Fruit fly (Drosophila melanogaster) whole organism, adult: ENCODE measurements around the gene CG33510.

Source experiments
- CG11617 ChIP-seq: fragments of 200-800 bp; sonication (Bioruptor generic); optimal IDR thresholded peaks from 2 replicates; lab custom pipeline; 2017; ENCODE audit warnings: mild to moderate bottlenecking, missing biosample characterization, missing genetic modification reagents, missing genetic modification characterization
- CG12768 ChIP-seq: fragments of 200-800 bp; sonication (Bioruptor generic); optimal IDR thresholded peaks from 2 replicates; lab custom pipeline; 2017; ENCODE audit warnings: missing biosample characterization, missing genetic modification characterization, mild to moderate bottlenecking, moderate library complexity, missing genetic modification reagents
- CG14711 ChIP-seq: fragments of 200-800 bp; sonication (Bioruptor generic); optimal IDR thresholded peaks from 2 replicates; lab custom pipeline; 2018; ENCODE audit warnings: missing biosample characterization, mild to moderate bottlenecking, missing genetic modification characterization, moderate library complexity
- CG1620 ChIP-seq: fragments of 200-800 bp; sonication (Bioruptor generic); optimal IDR thresholded peaks from 2 replicates; lab custom pipeline; 2016; ENCODE audit warnings: missing biosample characterization, missing genetic modification characterization
- CG33017 ChIP-seq: fragments of 200-800 bp; sonication (Bioruptor generic); optimal IDR thresholded peaks from 2 replicates; lab custom pipeline; 2018; ENCODE audit warnings: missing biosample characterization, mild to moderate bottlenecking, missing genetic modification characterization, moderate library complexity
- CG5204 ChIP-seq: fragments of 200-800 bp; sonication (Bioruptor generic); optimal IDR thresholded peaks from 2 replicates; lab custom pipeline; 2016; ENCODE audit warnings: missing biosample characterization, missing genetic modification characterization
- CG7045 ChIP-seq: fragments of 200-800 bp; sonication (Bioruptor generic); optimal IDR thresholded peaks from 2 replicates; lab custom pipeline; 2017; ENCODE audit warnings: missing biosample characterization, mild to moderate bottlenecking, missing genetic modification characterization
- CG7101 ChIP-seq: fragments of 200-800 bp; sonication (Bioruptor generic); optimal IDR thresholded peaks from 2 replicates; lab custom pipeline; 2018; ENCODE audit warnings: missing biosample characterization, mild to moderate bottlenecking, missing genetic modification characterization, moderate library complexity
- Clk ChIP-seq: fragments of 200-800 bp; sonication (Bioruptor generic); optimal IDR thresholded peaks from 2 replicates; lab custom pipeline; 2017; ENCODE audit warnings: missing biosample characterization, missing genetic modification characterization
- Crg-1 ChIP-seq: fragments of 200-800 bp; sonication (Bioruptor generic); optimal IDR thresholded peaks from 2 replicates; lab custom pipeline; 2016; ENCODE audit warnings: missing biosample characterization, missing genetic modification characterization
- Hr96 ChIP-seq: fragments of 200-800 bp; sonication (Bioruptor generic); optimal IDR thresholded peaks from 2 replicates; lab custom pipeline; 2016; ENCODE audit warnings: missing biosample characterization, missing genetic modification characterization
- Mnt ChIP-seq: fragments of 200-800 bp; sonication (Bioruptor generic); optimal IDR thresholded peaks from 2 replicates; lab custom pipeline; 2016; ENCODE audit warnings: missing biosample characterization, mild to moderate bottlenecking, missing genetic modification characterization
- bab1 ChIP-seq: fragments of 200-800 bp; sonication (Bioruptor generic); optimal IDR thresholded peaks from 3 replicates; lab custom pipeline; 2019; ENCODE audit warnings: missing biosample characterization, mild to moderate bottlenecking, missing genetic modification characterization, moderate library complexity
- cic ChIP-seq: fragments of 200-800 bp; sonication (Bioruptor generic); optimal IDR thresholded peaks from 2 replicates; lab custom pipeline; 2017; ENCODE audit warnings: missing biosample characterization, mild to moderate bottlenecking, missing genetic modification characterization, moderate library complexity
- cnc ChIP-seq, 2 experiments: fragments of >200 bp; optimal IDR thresholded peaks; 2 replicates each; lab custom pipeline; 2017
- kay ChIP-seq: fragments of 200-800 bp; sonication (Bioruptor generic); peaks from one replicate; lab custom pipeline; 2016; ENCODE audit warnings: missing biosample characterization, missing genetic modification characterization, borderline replicate concordance
- ovo ChIP-seq: fragments of 200-800 bp; sonication (Bioruptor generic); optimal IDR thresholded peaks from 2 replicates; lab custom pipeline; 2016; ENCODE audit warnings: missing biosample characterization, missing genetic modification characterization
- pad ChIP-seq: fragments of 200-800 bp; sonication (Bioruptor generic); optimal IDR thresholded peaks from 3 replicates; lab custom pipeline; 2017; ENCODE audit warnings: missing biosample characterization, missing genetic modification characterization, mild to moderate bottlenecking, moderate library complexity, missing genetic modification reagents
- tj ChIP-seq: fragments of 200-800 bp; sonication (Bioruptor generic); optimal IDR thresholded peaks from 3 replicates; lab custom pipeline; 2017; ENCODE audit warnings: missing biosample characterization, mild to moderate bottlenecking, missing genetic modification characterization, moderate library complexity
- toe ChIP-seq: fragments of 200-800 bp; sonication (Bioruptor generic); optimal IDR thresholded peaks from 2 replicates; lab custom pipeline; 2016; ENCODE audit warnings: missing biosample characterization, missing genetic modification characterization

Gene CG33510

DNA sequence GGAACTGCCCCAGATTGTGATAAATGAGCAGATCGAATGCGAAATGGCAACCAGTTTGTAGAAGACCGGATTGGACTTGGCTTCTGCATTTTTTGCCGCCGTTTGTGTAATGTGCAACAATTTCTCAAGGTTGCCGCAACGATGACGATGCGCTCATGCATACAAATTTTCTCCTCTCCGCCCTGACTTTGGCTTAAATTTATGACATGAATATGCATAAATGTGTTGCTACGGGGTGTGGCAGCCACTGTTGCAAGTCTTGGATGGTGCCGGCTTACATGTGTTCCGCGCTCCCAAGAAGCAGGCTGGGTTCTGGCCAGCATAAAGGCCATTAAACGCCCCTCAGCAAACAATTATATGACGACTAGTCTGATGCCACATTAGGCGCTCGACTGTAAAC is 22.5 kb downstream of the CG33510 start:
- TF ChIP-seq CG7045, result no peak
- TF ChIP-seq Crg-1 (GFP tag; lab: Kevin White, UChicago), result no peak
- TF ChIP-seq Hr96 (GFP tag; lab: Kevin White, UChicago), result no peak
- no peak for TF ChIP-seq ovo (GFP tag; lab: Kevin White, UChicago)
- no peak for TF ChIP-seq CG5204 (GFP tag; lab: Kevin White, UChicago)
- no peak for TF ChIP-seq kay (GFP tag; lab: Kevin White, UChicago)

DNA sequence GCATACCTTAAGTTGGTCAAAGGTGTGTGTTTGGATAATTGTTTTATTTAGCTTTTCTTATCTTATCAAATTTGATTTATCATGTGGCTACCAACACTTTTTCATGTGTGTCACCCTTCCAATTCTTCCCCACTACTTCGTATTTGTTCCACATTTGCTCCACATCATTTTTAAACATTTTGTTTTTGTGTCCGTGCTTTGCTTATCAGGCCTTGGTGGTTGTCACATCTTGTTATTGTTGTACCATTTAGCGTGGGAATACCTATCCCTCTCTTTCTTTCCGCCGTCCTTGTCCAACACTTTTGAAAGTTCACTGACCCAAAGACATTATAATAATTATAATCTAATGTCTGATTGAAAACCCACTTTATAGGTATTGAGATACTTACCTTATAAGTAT is 30.5 kb downstream of the CG33510 start:
- TF ChIP-seq CG5204 (GFP tag; lab: Kevin White, UChicago), result no peak
- TF ChIP-seq CG11617 (GFP tag; lab: Kevin White, UChicago), result no peak
- TF ChIP-seq kay (GFP tag; lab: Kevin White, UChicago), result peak; percentile 62

DNA sequence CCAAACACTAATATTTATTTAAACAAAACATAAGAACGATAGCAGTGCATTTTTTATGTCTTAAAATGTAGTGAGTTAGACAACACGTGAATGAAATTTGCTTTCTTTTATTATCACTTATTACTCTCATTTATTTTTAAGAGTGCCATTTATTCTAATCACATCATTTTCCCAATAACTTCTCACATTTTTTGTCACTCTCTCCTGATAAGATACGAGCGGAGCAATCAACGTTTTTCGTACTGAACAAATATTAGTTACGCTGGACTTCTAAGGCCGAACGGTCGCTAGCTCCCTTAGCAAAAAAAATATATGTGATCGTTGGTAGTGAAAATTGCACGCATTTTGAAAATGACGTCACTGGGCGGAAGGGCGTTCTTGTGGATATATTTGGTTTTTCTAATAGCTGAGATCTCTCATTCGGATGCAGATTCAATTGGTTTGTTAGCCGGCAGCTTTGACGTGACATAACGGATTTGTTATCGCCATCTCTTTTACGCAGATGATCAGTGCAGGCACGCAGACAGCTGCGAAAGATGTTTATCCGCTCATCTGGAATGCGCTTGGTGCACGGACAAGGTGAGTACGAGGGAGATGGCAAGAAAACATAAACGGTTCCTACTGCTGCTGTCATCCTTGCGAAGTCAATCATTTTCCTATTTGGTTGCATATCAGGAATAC is 31.2 kb downstream of the CG33510 start, which contains the start of gene Itgbn:
Gene Itgbn, plus strand, starts transcription at position 251 of the 681 bp plus-strand sequence.
- TF ChIP-seq Mnt (GFP tag; lab: Kevin White, UChicago) (peak; percentile 48), cic (GFP tag; lab: Kevin White, UChicago) (no peak)

DNA sequence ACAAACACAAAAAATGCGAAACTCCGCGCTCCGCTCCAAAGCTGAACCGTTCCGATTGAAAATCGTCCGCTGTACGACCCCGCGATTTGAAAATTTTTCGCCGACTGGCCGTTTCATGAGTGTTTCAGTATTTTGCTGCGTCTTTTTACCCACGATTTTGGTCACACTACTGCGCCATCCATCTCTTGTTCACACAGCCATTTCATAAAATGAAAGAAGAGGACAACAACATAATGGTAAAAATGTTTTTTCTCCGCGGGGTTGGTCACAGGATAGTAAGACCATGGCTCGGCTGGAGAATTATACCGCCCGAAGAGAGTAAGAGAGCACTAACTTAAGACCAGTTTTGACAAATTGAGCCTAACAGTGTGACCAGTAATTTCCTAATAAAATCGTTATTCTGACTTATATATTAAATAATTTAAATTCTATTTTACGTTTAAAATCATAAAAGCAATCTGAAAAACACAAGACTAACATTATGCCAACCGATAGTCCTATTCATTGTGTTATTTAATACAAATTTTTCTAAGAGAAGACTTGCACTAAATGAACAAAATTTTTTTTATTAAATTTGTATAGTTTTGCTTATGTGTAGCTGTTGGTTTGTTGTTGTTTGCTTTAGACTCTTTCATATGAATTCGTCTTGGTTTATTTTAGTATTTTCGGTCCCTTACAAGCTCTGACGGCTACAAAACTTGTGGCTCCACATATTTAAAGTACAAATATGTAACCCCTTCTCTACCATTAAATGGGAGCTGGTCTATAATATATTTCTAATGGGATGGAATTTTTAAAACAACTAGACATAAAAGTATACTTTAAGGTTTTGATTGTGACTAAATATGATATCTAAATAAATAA is 32.0 kb downstream of the CG33510 start, which contains the start of gene CG42238:
Gene CG42238, minus strand, starts transcription at position 292 of the 864 bp plus-strand sequence.
- TF ChIP-seq CG7101 (tag; lab: Kevin White, UChicago) (no peak), tj (GFP tag; lab: Kevin White, UChicago) (peak; percentile 63), CG33017 (tag; lab: Kevin White, UChicago) (no peak), CG12768 (GFP tag; lab: Kevin White, UChicago) (no peak), toe (GFP tag; lab: Kevin White, UChicago) (no peak), pad (GFP tag; lab: Kevin White, UChicago) (no peak), Clk (GFP tag; lab: Kevin White, UChicago) (no peak), Mnt (GFP tag; lab: Kevin White, UChicago) (no peak), kay (GFP tag; lab: Kevin White, UChicago) (no peak), CG1620 (GFP tag; lab: Kevin White, UChicago) (peak; percentile 42), bab1 (peak; percentile 45), cnc (optimal IDR thresholded peaks at IDR 0.05; lab: Kevin White, UChicago) (no peak), CG11617 (GFP tag; lab: Kevin White, UChicago) (no peak), ovo (GFP tag; lab: Kevin White, UChicago) (no peak), CG7045 (no peak), Crg-1 (GFP tag; lab: Kevin White, UChicago) (peak; percentile 33), CG5204 (GFP tag; lab: Kevin White, UChicago) (no peak), Hr96 (GFP tag; lab: Kevin White, UChicago) (no peak), cic (GFP tag; lab: Kevin White, UChicago) (no peak), CG14711 (no peak)

DNA sequence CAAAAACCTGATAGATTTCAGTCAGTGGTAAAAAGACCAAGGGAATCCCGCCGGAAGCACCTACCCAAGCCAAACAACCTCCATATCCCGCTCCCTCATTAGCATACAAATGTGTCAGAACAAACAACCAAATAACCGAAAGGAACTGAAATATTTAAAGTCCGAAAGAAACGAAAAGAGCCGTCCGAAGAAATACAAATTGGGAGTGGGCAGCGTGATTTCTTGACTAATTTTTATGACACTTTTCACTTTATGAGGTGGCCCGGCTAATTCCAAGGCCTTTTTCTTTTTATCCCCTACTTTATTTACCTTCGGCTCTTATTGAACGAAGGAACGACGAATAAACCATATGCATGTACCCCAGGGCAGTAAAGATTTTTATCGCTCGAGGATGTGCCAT is 43.4 kb downstream of the CG33510 start:
- no peak for TF ChIP-seq pad (GFP tag; lab: Kevin White, UChicago)
- TF ChIP-seq CG7045, result no peak
- no peak for TF ChIP-seq kay (GFP tag; lab: Kevin White, UChicago)
- TF ChIP-seq tj (GFP tag; lab: Kevin White, UChicago), result no peak
- no peak for TF ChIP-seq bab1
- no peak for TF ChIP-seq CG11617 (GFP tag; lab: Kevin White, UChicago)
- no peak for TF ChIP-seq Mnt (GFP tag; lab: Kevin White, UChicago)
- no peak for TF ChIP-seq CG12768 (GFP tag; lab: Kevin White, UChicago)
- no peak for TF ChIP-seq ovo (GFP tag; lab: Kevin White, UChicago)
- no peak for TF ChIP-seq cic (GFP tag; lab: Kevin White, UChicago)
- no peak for TF ChIP-seq Crg-1 (GFP tag; lab: Kevin White, UChicago)
- TF ChIP-seq Hr96 (GFP tag; lab: Kevin White, UChicago), result no peak
- TF ChIP-seq CG7101 (tag; lab: Kevin White, UChicago), result no peak
- TF ChIP-seq CG33017 (tag; lab: Kevin White, UChicago), result no peak
- no peak for TF ChIP-seq Clk (GFP tag; lab: Kevin White, UChicago)
- TF ChIP-seq cnc (optimal IDR thresholded peaks at IDR 0.05; lab: Kevin White, UChicago), result no peak
- no peak for TF ChIP-seq CG1620 (GFP tag; lab: Kevin White, UChicago)
- TF ChIP-seq CG5204 (GFP tag; lab: Kevin White, UChicago), result no peak
- TF ChIP-seq CG14711, result no peak
- TF ChIP-seq toe (GFP tag; lab: Kevin White, UChicago), result no peak

DNA sequence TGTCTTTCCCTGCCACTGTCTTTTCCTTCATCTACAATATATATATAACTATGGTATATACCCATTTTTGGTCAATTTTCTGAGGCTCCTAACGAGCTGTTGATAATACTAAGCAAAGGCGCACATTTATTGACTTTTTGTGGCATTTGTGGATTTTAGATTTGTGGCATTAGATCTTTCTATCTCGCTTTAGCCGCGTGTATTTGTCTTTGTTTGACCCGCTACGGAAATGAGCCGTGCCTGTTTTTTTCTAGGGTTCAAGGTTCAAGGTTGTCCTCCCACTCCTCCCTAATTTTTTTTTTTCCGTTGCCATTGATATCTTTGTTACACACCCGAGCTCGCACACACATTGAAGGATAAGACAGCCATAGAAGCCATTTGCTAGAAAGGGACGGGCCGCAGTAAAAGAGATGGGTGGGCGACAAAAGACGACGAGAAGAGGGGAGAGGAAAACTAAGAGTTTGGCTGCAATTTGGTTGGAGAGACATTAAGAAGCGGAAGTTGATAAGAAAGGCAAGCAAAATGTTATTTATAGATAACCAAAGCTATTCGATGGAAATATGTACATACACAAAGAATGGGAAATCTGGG is 44.5 kb downstream of the CG33510 start:
- no peak for TF ChIP-seq pad (GFP tag; lab: Kevin White, UChicago)
- TF ChIP-seq bab1, result no peak
- no peak for TF ChIP-seq CG7101 (tag; lab: Kevin White, UChicago)
- TF ChIP-seq ovo (GFP tag; lab: Kevin White, UChicago), result no peak
- TF ChIP-seq cnc (optimal IDR thresholded peaks at IDR 0.05; lab: Kevin White, UChicago), result no peak
- no peak for TF ChIP-seq cic (GFP tag; lab: Kevin White, UChicago)
- TF ChIP-seq Mnt (GFP tag; lab: Kevin White, UChicago), result no peak
- no peak for TF ChIP-seq kay (GFP tag; lab: Kevin White, UChicago)
